Fruit fly (Drosophila melanogaster): ENCODE data around the gene CG12483.

- TF ChIP-seq Hmr (GFP tag; optimal IDR thresholded peaks at IDR 0.05) (no peak), CG6272 (GFP tag; IDR thresholded peaks at IDR 0.05) (no peak), Lhr (GFP tag; optimal IDR thresholded peaks at IDR 0.05) (no peak), Hr78 (GFP tag; optimal IDR thresholded peaks at IDR 0.05) (no peak)
These were observed 26.9 kb downstream of the CG12483 start for dm6 chr3L:71247-71646.

Data from whole organism, embryonic.